Worm (Caenorhabditis elegans) whole organism, young adult: ENCODE measurements around the gene T21B4.15.

ENCODE experiments used
- B0035.1 ChIP-seq: sonication (generic microtip); optimal IDR thresholded peaks from 2 replicates; lab custom pipeline; 2016; ENCODE audit warnings: missing genetic modification characterization, mild to moderate bottlenecking, missing compliant biosample characterization, missing genotype, missing genetic modification reagents
- C06A6.2 ChIP-seq: fragments of 200-800 bp; sonication (Bioruptor generic); conservative IDR thresholded peaks from 2 replicates; pipeline ENCODE4 v1.3.6; 2022; ENCODE audit warnings: missing genetic modification characterization, missing compliant biosample characterization
- D2030.7 ChIP-seq: fragments of 200-800 bp; sonication (Bioruptor generic); IDR thresholded peaks from 2 replicates; pipeline ENCODE4 v1.3.6; 2022; ENCODE audit warnings: missing genetic modification reagents, missing genetic modification characterization, missing compliant biosample characterization
- F22D6.2 ChIP-seq: sonication (generic microtip); optimal IDR thresholded peaks from 2 replicates; lab custom pipeline; 2016; ENCODE audit warnings: mild to moderate bottlenecking, missing genetic modification characterization, missing compliant biosample characterization
- F52B5.7 ChIP-seq: sonication (generic microtip); optimal IDR thresholded peaks from 2 replicates; lab custom pipeline; 2016; ENCODE audit warnings: mild to moderate bottlenecking, missing genetic modification characterization, missing compliant biosample characterization
- K12H6.12 ChIP-seq: fragments of 200-800 bp; sonication (Bioruptor generic); optimal IDR thresholded peaks from 2 replicates; lab custom pipeline; 2018; ENCODE audit warnings: mild to moderate bottlenecking, missing genetic modification characterization, missing compliant biosample characterization
- T26A5.8 ChIP-seq: sonication (generic microtip); optimal IDR thresholded peaks from 2 replicates; lab custom pipeline; 2016; ENCODE audit warnings: missing genetic modification characterization, missing compliant biosample characterization
- Y67H2A.10 ChIP-seq: fragments of 200-800 bp; sonication (Bioruptor generic); conservative IDR thresholded peaks from 2 replicates; pipeline ENCODE4 v1.3.6; 2022; ENCODE audit warnings: missing genetic modification reagents, missing genetic modification characterization, missing compliant biosample characterization
- akir-1 ChIP-seq: fragments of 200-800 bp; sonication (Bioruptor generic); optimal IDR thresholded peaks from 2 replicates; lab custom pipeline; 2018; ENCODE audit warnings: mild to moderate bottlenecking, missing genetic modification characterization, moderate library complexity, missing compliant biosample characterization
- ama-1 ChIP-seq, 3 experiments: fragments of 150-350 bp in 1 of 3; sonication (generic microtip) in 2 of 3; optimal IDR thresholded peaks; 2 replicates each; lab custom pipeline; 2014 to 2018; ENCODE audit warnings: missing biosample characterization in 2 of 3, missing genetic modification characterization in 2 of 3, missing genetic modification reagents in 2 of 3
- attf-6 ChIP-seq: fragments of 200-800 bp; sonication (Bioruptor generic); IDR thresholded peaks from 2 replicates; pipeline ENCODE4 v1.3.6; 2022; ENCODE audit warnings: missing genetic modification reagents, missing genetic modification characterization, missing compliant biosample characterization
- ceh-91 ChIP-seq: fragments of 200-800 bp; sonication (Bioruptor generic); IDR thresholded peaks from 2 replicates; pipeline ENCODE4 v1.3.6; 2022; ENCODE audit warnings: missing genetic modification reagents, missing genetic modification characterization, missing compliant biosample characterization
- die-1 ChIP-seq: sonication (generic microtip); optimal IDR thresholded peaks from 2 replicates; lab custom pipeline; 2016; ENCODE audit warnings: missing genotype, mild to moderate bottlenecking, missing genetic modification characterization, missing compliant biosample characterization
- dpl-1 ChIP-seq: fragments of 150-350 bp; optimal IDR thresholded peaks from 2 replicates; lab custom pipeline; 2014; ENCODE audit warnings: missing biosample characterization, missing genetic modification reagents, missing genetic modification characterization
- egrh-3 ChIP-seq: fragments of 200-800 bp; sonication (Bioruptor generic); IDR thresholded peaks from 2 replicates; pipeline ENCODE4 v1.3.6; 2022; ENCODE audit warnings: missing genetic modification reagents, missing genetic modification characterization, missing compliant biosample characterization
- him-1 ChIP-seq: sonication (generic microtip); optimal IDR thresholded peaks from 2 replicates; lab custom pipeline; 2016; ENCODE audit warnings: missing genotype, missing genetic modification reagents, missing genetic modification characterization, missing compliant biosample characterization
- hlh-26 ChIP-seq: fragments of 200-800 bp; sonication (Bioruptor generic); conservative IDR thresholded peaks from 2 replicates; pipeline ENCODE4 v1.3.6; 2022; ENCODE audit warnings: missing genetic modification reagents, missing genetic modification characterization, missing compliant biosample characterization
- lag-1 ChIP-seq: fragments of 200-800 bp; sonication (Bioruptor generic); IDR thresholded peaks from 2 replicates; pipeline ENCODE4 v1.3.6; 2022; ENCODE audit warnings: missing genetic modification reagents, missing genetic modification characterization, missing compliant biosample characterization
- lin-35 ChIP-seq, 3 experiments: fragments of 150-350 bp in 2 of 3; sonication (generic microtip) in 1 of 3; optimal IDR thresholded peaks; 2 replicates each; lab custom pipeline; 2014 to 2018; ENCODE audit warnings: missing biosample characterization in 3 of 3, missing genetic modification characterization in 3 of 3, missing genetic modification reagents in 3 of 3
- lir-1 ChIP-seq: fragments of 200-800 bp; sonication (Bioruptor generic); conservative IDR thresholded peaks from 2 replicates; pipeline ENCODE4 v1.3.6; 2022; ENCODE audit warnings: missing genetic modification reagents, missing genetic modification characterization, missing compliant biosample characterization
- madf-10 ChIP-seq: sonication (generic microtip); optimal IDR thresholded peaks from 2 replicates; lab custom pipeline; 2016; ENCODE audit warnings: mild to moderate bottlenecking, missing genetic modification characterization, missing compliant biosample characterization
- madf-3 ChIP-seq: fragments of 200-800 bp; sonication (Bioruptor generic); IDR thresholded peaks from 2 replicates; pipeline ENCODE4 v1.3.6; 2022; ENCODE audit warnings: missing genetic modification reagents, missing genetic modification characterization, missing compliant biosample characterization
- madf-6 ChIP-seq: fragments of 200-800 bp; sonication (Bioruptor generic); IDR thresholded peaks from 2 replicates; pipeline ENCODE4 v1.3.6; 2022; ENCODE audit warnings: missing genetic modification reagents, missing genetic modification characterization, missing compliant biosample characterization
- madf-8 ChIP-seq: fragments of 200-800 bp; sonication (Bioruptor generic); conservative IDR thresholded peaks from 2 replicates; pipeline ENCODE4 v1.3.6; 2022; ENCODE audit warnings: missing genetic modification reagents, missing genetic modification characterization, missing compliant biosample characterization
- mes-4 ChIP-seq: sonication (generic microtip); optimal IDR thresholded peaks from 2 replicates; lab custom pipeline; 2016; ENCODE audit warnings: missing genotype, missing genetic modification characterization, missing compliant biosample characterization
- nfya-2 ChIP-seq: fragments of 200-800 bp; sonication (Bioruptor generic); IDR thresholded peaks from 2 replicates; pipeline ENCODE4 v1.3.6; 2022; ENCODE audit warnings: missing genetic modification reagents, missing genetic modification characterization, missing compliant biosample characterization
- nhr-27 ChIP-seq: fragments of 200-800 bp; sonication (Bioruptor generic); optimal IDR thresholded peaks from 2 replicates; lab custom pipeline; 2018; ENCODE audit warnings: mild to moderate bottlenecking, missing genetic modification characterization, moderate library complexity, missing compliant biosample characterization
- repo-1 ChIP-seq: sonication (generic microtip); optimal IDR thresholded peaks from 2 replicates; lab custom pipeline; 2017; ENCODE audit warnings: mild to moderate bottlenecking, missing genetic modification characterization, missing compliant biosample characterization
- somi-1 ChIP-seq: fragments of 200-800 bp; sonication (Bioruptor generic); optimal IDR thresholded peaks from 2 replicates; lab custom pipeline; 2018; ENCODE audit warnings: mild to moderate bottlenecking, missing genetic modification characterization, missing compliant biosample characterization
- tbx-9 ChIP-seq: sonication (generic microtip); optimal IDR thresholded peaks from 2 replicates; lab custom pipeline; 2016; ENCODE audit warnings: borderline replicate concordance, missing genetic modification characterization, inconsistent platforms, missing compliant biosample characterization
- ztf-28 ChIP-seq: fragments of 200-800 bp; sonication (Bioruptor generic); IDR thresholded peaks from 2 replicates; pipeline ENCODE4 v1.3.6; 2022; ENCODE audit warnings: missing genetic modification reagents, missing genetic modification characterization, missing compliant biosample characterization

T21B4.15 gene

DNA sequence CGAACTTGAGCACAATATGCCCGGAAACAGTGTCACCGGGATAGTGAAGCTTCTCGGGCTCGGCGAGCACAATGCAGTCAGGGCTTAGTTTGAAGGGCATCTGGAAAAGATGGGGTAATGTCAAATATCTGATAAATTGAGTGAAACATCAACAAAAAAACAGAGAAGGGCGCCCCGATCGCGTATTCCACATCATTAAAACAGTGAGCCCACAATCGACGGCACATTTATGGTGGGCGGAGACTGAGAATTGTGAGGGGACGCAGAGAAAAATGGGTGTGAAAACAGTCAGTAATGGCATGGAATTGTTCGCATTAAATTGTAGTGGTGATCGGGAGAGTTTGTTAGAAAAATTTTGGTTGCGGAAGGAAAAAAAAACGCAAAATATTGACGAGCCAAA, 9.2 kb upstream of the T21B4.15 start, which contains the start of gene arrd-9:
TSS of gene arrd-9 (minus strand) at position 101 of the 400 bp plus-strand sequence.
- TF ChIP-seq dpl-1 (GFP tag; lab: Kevin White, UChicago), result no peak
- no peak for TF ChIP-seq madf-10 (tag; lab: Kevin White, UChicago)
- no peak for TF ChIP-seq C06A6.2 (GFP tag; lab: Robert Waterston, UW)
- TF ChIP-seq egrh-3 (GFP tag; lab: Robert Waterston, UW), result no peak
- TF ChIP-seq nhr-27 (tag; lab: Kevin White, UChicago), result no peak
- TF ChIP-seq die-1 (tag; lab: Kevin White, UChicago), result no peak
- no peak for TF ChIP-seq T26A5.8
- no peak for TF ChIP-seq ama-1 (optimal IDR thresholded peaks at IDR 0.05; lab: Kevin White, UChicago)
- TF ChIP-seq ama-1 (GFP tag; optimal IDR thresholded peaks at IDR 0.05; lab: Kevin White, UChicago), result no peak
- TF ChIP-seq lin-35 (GFP tag; optimal IDR thresholded peaks at IDR 0.05; lab: Kevin White, UChicago), result no peak
- no peak for TF ChIP-seq tbx-9 (tag; lab: Kevin White, UChicago)
- TF ChIP-seq mes-4 (tag; lab: Kevin White, UChicago), result no peak
- no peak for TF ChIP-seq repo-1 (tag; lab: Kevin White, UChicago)
- no peak for TF ChIP-seq madf-3

ce11 chrII:12481645-12482044, 8.4 kb upstream of the T21B4.15 start:
- TF ChIP-seq ama-1 (optimal IDR thresholded peaks at IDR 0.05; lab: Kevin White, UChicago) (no peak), ama-1 (GFP tag; optimal IDR thresholded peaks at IDR 0.05; lab: Kevin White, UChicago) (no peak), Y67H2A.10 (GFP tag; lab: Robert Waterston, UW) (no peak), ztf-28 (GFP tag; lab: Robert Waterston, UW) (no peak), attf-6 (GFP tag; lab: Robert Waterston, UW) (no peak), D2030.7 (GFP tag; lab: Robert Waterston, UW) (no peak), hlh-26 (GFP tag; lab: Robert Waterston, UW) (no peak)
- TF ChIP-seq, all 124 proteins: peak for 0

DNA sequence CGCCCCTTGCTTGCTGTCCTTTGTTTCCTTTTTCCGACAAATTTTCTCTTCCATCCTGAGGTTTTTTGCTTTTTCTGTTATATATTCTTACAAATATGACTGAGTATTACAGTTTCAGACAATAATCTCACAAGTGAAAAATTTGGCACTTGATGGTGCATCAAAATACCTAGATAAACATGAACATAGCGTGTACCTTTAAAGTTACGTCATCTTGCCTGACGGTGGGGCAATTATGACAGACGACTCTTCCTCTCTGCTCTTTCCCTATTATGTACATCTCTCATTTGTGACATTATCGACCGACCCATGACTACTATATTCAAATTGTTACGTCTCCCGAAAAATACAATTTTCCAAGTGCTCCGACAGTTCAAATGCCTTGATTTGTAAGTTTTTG, 7.4 kb upstream of the T21B4.15 start, which contains the start of gene fbxb-102:
TSS of gene fbxb-102 (plus strand) at position 301 of the 400 bp plus-strand sequence.
- TF ChIP-seq egrh-3 (GFP tag; lab: Robert Waterston, UW) (no peak), K12H6.12 (tag; lab: Kevin White, UChicago) (no peak), somi-1 (GFP tag; lab: Kevin White, UChicago) (no peak)

DNA sequence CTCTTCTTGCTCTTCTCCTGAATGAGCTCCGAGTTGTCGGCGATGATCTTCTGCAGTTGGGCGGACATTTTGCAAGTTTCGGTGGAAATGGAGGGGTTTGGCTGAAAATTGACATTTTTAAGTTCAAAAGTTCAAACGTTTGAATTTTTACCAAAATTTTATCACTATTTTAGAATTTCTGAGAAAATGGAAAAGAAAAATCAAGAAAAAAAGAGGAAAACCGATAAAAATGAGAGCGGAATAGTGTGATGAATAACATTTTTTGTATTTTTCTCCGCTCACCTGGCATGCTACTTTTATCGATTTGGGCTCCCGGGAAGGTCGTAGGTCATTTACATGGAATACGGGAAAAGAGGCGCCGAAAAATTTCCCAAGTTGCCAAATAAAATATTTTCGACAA, 4.9 kb upstream of the T21B4.15 start, which contains the start of gene F15A4.10:
TSS of gene F15A4.10 (minus strand) at position 101 of the 400 bp plus-strand sequence.
- TF ChIP-seq lir-1 (GFP tag; lab: Robert Waterston, UW) (no peak), madf-6 (GFP tag; lab: Robert Waterston, UW) (no peak), D2030.7 (GFP tag; lab: Robert Waterston, UW) (no peak), B0035.1 (tag; lab: Kevin White, UChicago) (no peak), F52B5.7 (tag; lab: Kevin White, UChicago) (no peak), F22D6.2 (tag; lab: Kevin White, UChicago) (no peak), him-1 (tag; lab: Kevin White, UChicago) (no peak), akir-1 (GFP tag; lab: Kevin White, UChicago) (no peak), nfya-2 (GFP tag; lab: Robert Waterston, UW) (no peak), ceh-91 (GFP tag; lab: Robert Waterston, UW) (no peak), lag-1 (GFP tag; lab: Robert Waterston, UW) (no peak), C06A6.2 (GFP tag; lab: Robert Waterston, UW) (no peak), die-1 (tag; lab: Kevin White, UChicago) (no peak), madf-8 (GFP tag; lab: Robert Waterston, UW) (no peak)
